Worm (Caenorhabditis elegans): ENCODE measurements around the gene C25G4.17.

Gene C25G4.17

ce11 chrIV:12435442-12435841, 6.4 kb upstream of the C25G4.17 start, which contains the start of gene irg-4:
Gene irg-4, plus strand, starts transcription at chrIV:12435833.
- TF ChIP-seq gei-17 (GFP tag; optimal IDR thresholded peaks at IDR 0.05) (no peak), egl-18 (GFP tag; IDR thresholded peaks at IDR 0.05) (no peak), T07F8.4 (tag; optimal IDR thresholded peaks at IDR 0.05) (no peak), nhr-80 (tag; optimal IDR thresholded peaks at IDR 0.05) (peak; percentile 74), die-1 (tag; optimal IDR thresholded peaks at IDR 0.05) (no peak), mel-28 (tag; optimal IDR thresholded peaks at IDR 0.05; ENCODE audit: borderline replicate concordance) (no peak)

- TF ChIP-seq ZK185.1 (tag; optimal IDR thresholded peaks at IDR 0.05; ENCODE audit: poor library complexity, severe bottlenecking): no peak
- TF ChIP-seq hmg-1.2 (GFP tag; IDR thresholded peaks at IDR 0.05): no peak
Observed at ce11 chrIV:12438359-12438758, 3.5 kb upstream of the C25G4.17 start, which contains the start of gene clec-185. Gene clec-185, plus strand, starts transcription at chrIV:12438659.

ce11 chrIV:12443936-12444335, 2.1 kb downstream of the C25G4.17 start, which contains the start of gene C25G4.2:
Gene C25G4.2, minus strand, starts transcription at chrIV:12444035.
- TF ChIP-seq egrh-3 (GFP tag; IDR thresholded peaks at IDR 0.05) (no peak), F39B2.1 (GFP tag; IDR thresholded peaks at IDR 0.05) (no peak), egl-18 (GFP tag; IDR thresholded peaks at IDR 0.05) (no peak)

ce11 chrIV:12445463-12445934, 3.7 kb downstream of the C25G4.17 start, which contains the start of gene C25G4.3:
Gene C25G4.3, minus strand, starts transcription at chrIV:12445884.
- TF ChIP-seq let-526 (GFP tag; IDR thresholded peaks at IDR 0.05) (no peak), atf-7 (tag; optimal IDR thresholded peaks at IDR 0.05) (no peak), attf-6 (GFP tag; IDR thresholded peaks at IDR 0.05) (0 out of 2 replicates have a peak, but pooled peaks have one; percentile 46), zfh-2 (GFP tag; conservative IDR thresholded peaks at IDR 0.05) (no peak), snpc-1.1 (tag; optimal IDR thresholded peaks at IDR 0.05; ENCODE audit: insufficient read depth) (no peak), D2030.7 (GFP tag; IDR thresholded peaks at IDR 0.05) (no peak), T26A5.8 (tag; optimal IDR thresholded peaks at IDR 0.05) (no peak), lir-1 (GFP tag; conservative IDR thresholded peaks at IDR 0.05) (no peak), xnd-1 (tag; optimal IDR thresholded peaks at IDR 0.05) (peak; percentile 49), ama-1 (optimal IDR thresholded peaks at IDR 0.05) (no peak), ama-1 (GFP tag; optimal IDR thresholded peaks at IDR 0.05) (no peak), dpl-1 (GFP tag; optimal IDR thresholded peaks at IDR 0.05) (no peak), lin-54 (GFP tag; optimal IDR thresholded peaks at IDR 0.05) (no peak), fkh-3 (tag; optimal IDR thresholded peaks at IDR 0.05) (no peak), snpc-4 (GFP tag; optimal IDR thresholded peaks at IDR 0.05) (no peak), snpc-4 (tag; optimal IDR thresholded peaks at IDR 0.05) (no peak), nfya-1 (tag; optimal IDR thresholded peaks at IDR 0.05; ENCODE audit: borderline replicate concordance, insufficient read depth) (no peak), ccch-3 (GFP tag; optimal IDR thresholded peaks at IDR 0.05) (no peak), F33H1.4 (GFP tag; IDR thresholded peaks at IDR 0.05) (peak; percentile 44; the same call in 1 of the 2 replicates), aptf-2 (GFP tag; conservative IDR thresholded peaks at IDR 0.05) (no peak), K12H6.12 (tag; optimal IDR thresholded peaks at IDR 0.05) (no peak), pha-4 (tag; optimal IDR thresholded peaks at IDR 0.05) (no peak), unc-62 (GFP tag; optimal IDR thresholded peaks at IDR 0.05) (no peak), lsl-1 (GFP tag; optimal IDR thresholded peaks at IDR 0.05) (peak; percentile 62), lin-40 (tag; optimal IDR thresholded peaks at IDR 0.05) (no peak), efl-1 (GFP tag; optimal IDR thresholded peaks at IDR 0.05) (peak; percentile 66), nhr-90 (tag; optimal IDR thresholded peaks at IDR 0.05) (no peak), rpc-1 (optimal IDR thresholded peaks at IDR 0.05) (no peak), rpc-1 (tag; optimal IDR thresholded peaks at IDR 0.05) (no peak), Y56A3A.18 (GFP tag; IDR thresholded peaks at IDR 0.05) (no peak), ceh-58 (GFP tag; IDR thresholded peaks at IDR 0.05) (no peak), snpc-1.3 (tag; optimal IDR thresholded peaks at IDR 0.05; ENCODE audit: insufficient read depth) (no peak), somi-1 (GFP tag; optimal IDR thresholded peaks at IDR 0.05) (no peak), mes-4 (tag; optimal IDR thresholded peaks at IDR 0.05) (no peak), nhr-179 (tag; optimal IDR thresholded peaks at IDR 0.05) (no peak)
